Worm (Caenorhabditis elegans) whole organism, early embryonic: ENCODE results near the gene ugt-64.

Experiments used
- B0310.2 ChIP-seq: sonication (generic microtip); optimal IDR thresholded peaks from 2 replicates; lab custom pipeline; 2016; ENCODE audit warnings: mild to moderate bottlenecking, missing genetic modification characterization, missing compliant biosample characterization
- F13C5.2 ChIP-seq: sonication (generic microtip); optimal IDR thresholded peaks from 2 replicates; lab custom pipeline; 2017; ENCODE audit warnings: mild to moderate bottlenecking, missing genetic modification characterization, inconsistent platforms, missing compliant biosample characterization
- aly-1 ChIP-seq: sonication (generic microtip); optimal IDR thresholded peaks from 2 replicates; lab custom pipeline; 2016; ENCODE audit warnings: missing genetic modification characterization, missing compliant biosample characterization
- ama-1 ChIP-seq: fragments of 150-350 bp; optimal IDR thresholded peaks from 2 replicates; lab custom pipeline; 2014
- ceh-36 ChIP-seq: sonication (generic microtip); optimal IDR thresholded peaks from 2 replicates; lab custom pipeline; 2016; ENCODE audit warnings: missing genetic modification characterization, inconsistent platforms, missing compliant biosample characterization
- hmbx-1 ChIP-seq: sonication (generic microtip); optimal IDR thresholded peaks from 2 replicates; lab custom pipeline; 2016; ENCODE audit warnings: mild to moderate bottlenecking, missing genetic modification characterization, missing compliant biosample characterization
- hnd-1 ChIP-seq: sonication (generic microtip); optimal IDR thresholded peaks from 2 replicates; lab custom pipeline; 2016; ENCODE audit warnings: missing genetic modification characterization, missing compliant biosample characterization
- pes-1 ChIP-seq: fragments of 200-800 bp; sonication (Bioruptor generic); IDR thresholded peaks from 2 replicates; pipeline ENCODE4 v1.3.6; 2022; ENCODE audit warnings: missing genetic modification reagents, missing genetic modification characterization, missing compliant biosample characterization
- sea-1 ChIP-seq: fragments of 200-800 bp; sonication (Bioruptor generic); conservative IDR thresholded peaks from 2 replicates; pipeline ENCODE4 v1.3.6; 2022; ENCODE audit warnings: missing genetic modification characterization, missing compliant biosample characterization
- tbx-11 ChIP-seq: fragments of 200-800 bp; sonication (Bioruptor generic); IDR thresholded peaks from 2 replicates; pipeline ENCODE4 v1.3.6; 2022; ENCODE audit warnings: missing genetic modification characterization, missing compliant biosample characterization
- tbx-37 ChIP-seq: fragments of 200-800 bp; sonication (Bioruptor generic); conservative IDR thresholded peaks from 2 replicates; pipeline ENCODE4 v1.3.6; 2022; ENCODE audit warnings: missing genetic modification reagents, missing genetic modification characterization, missing compliant biosample characterization
- tra-4 ChIP-seq: sonication (generic microtip); optimal IDR thresholded peaks from 2 replicates; lab custom pipeline; 2017; ENCODE audit warnings: missing genetic modification characterization, missing compliant biosample characterization

- TF ChIP-seq tbx-37 (GFP tag; lab: Robert Waterston, UW), result no peak
- TF ChIP-seq ama-1 (lab: Kevin White, UChicago), result no peak
- no peak for TF ChIP-seq pes-1
- no peak for TF ChIP-seq tra-4 (tag; lab: Kevin White, UChicago)
- no peak for TF ChIP-seq aly-1 (tag; lab: Kevin White, UChicago)
- no peak for TF ChIP-seq hnd-1 (tag; lab: Kevin White, UChicago)
- no peak for TF ChIP-seq hmbx-1 (tag; lab: Kevin White, UChicago)
- no peak for TF ChIP-seq tbx-11
- no peak for TF ChIP-seq sea-1 (GFP tag; lab: Robert Waterston, UW)
- TF ChIP-seq F13C5.2, result no peak
- no peak for TF ChIP-seq ceh-36 (tag; lab: Kevin White, UChicago)
- TF ChIP-seq B0310.2 (tag; lab: Kevin White, UChicago), result no peak
These were observed 32.2 kb upstream of the ugt-64 start, which contains the start of gene nhr-93 for ce11 chrV:3538307-3538706.
